Worm (Caenorhabditis elegans): ENCODE measurements around the gene ger-1.

ger-1 gene

ce11 chrIII:7032070-7032469 is 35.2 kb downstream of the ger-1 start:
- TF ChIP-seq Y53G8AR.9 (GFP tag; conservative IDR thresholded peaks at IDR 0.05) (no peak), F33H1.4 (GFP tag; IDR thresholded peaks at IDR 0.05) (no peak), D2030.7 (GFP tag; IDR thresholded peaks at IDR 0.05) (no peak), B0261.1 (tag; optimal IDR thresholded peaks at IDR 0.05) (no peak), tbp1 (GFP tag; optimal IDR thresholded peaks at IDR 0.05) (no peak), attf-5 (GFP tag; optimal IDR thresholded peaks at IDR 0.05) (no peak), cebp-1 (GFP tag; IDR thresholded peaks at IDR 0.05) (no peak), cebp-1 (tag; optimal IDR thresholded peaks at IDR 0.05) (no peak), unc-130 (GFP tag; optimal IDR thresholded peaks at IDR 0.05) (no peak), dpff-1 (tag; optimal IDR thresholded peaks at IDR 0.05) (no peak), mcd-1 (GFP tag; IDR thresholded peaks at IDR 0.05) (no peak), repo-1 (tag; optimal IDR thresholded peaks at IDR 0.05) (no peak), aptf-2 (GFP tag; conservative IDR thresholded peaks at IDR 0.05) (no peak), ama-1 (optimal IDR thresholded peaks at IDR 0.05) (no peak), ama-1 (GFP tag; optimal IDR thresholded peaks at IDR 0.05) (no peak)

ce11 chrIII:7030044-7030804 is 37.1 kb downstream of the ger-1 start:
- TF ChIP-seq mxl-1 (tag; optimal IDR thresholded peaks at IDR 0.05) (no peak), F10E7.11 (tag; optimal IDR thresholded peaks at IDR 0.05) (no peak), pha-4 (tag; optimal IDR thresholded peaks at IDR 0.05) (no peak), pbrm-1 (GFP tag; IDR thresholded peaks at IDR 0.05) (no peak), D2030.7 (GFP tag; IDR thresholded peaks at IDR 0.05) (no peak), ama-1 (optimal IDR thresholded peaks at IDR 0.05) (no peak), ama-1 (GFP tag; optimal IDR thresholded peaks at IDR 0.05) (no peak), ztf-26 (tag; optimal IDR thresholded peaks at IDR 0.05) (no peak), ccch-3 (GFP tag; optimal IDR thresholded peaks at IDR 0.05) (no peak), ekl-4 (GFP tag; IDR thresholded peaks at IDR 0.05) (no peak), K11D2.4 (GFP tag; IDR thresholded peaks at IDR 0.05) (no peak), nhr-27 (tag; optimal IDR thresholded peaks at IDR 0.05) (no peak), F22D6.2 (tag; optimal IDR thresholded peaks at IDR 0.05) (no peak), egrh-3 (GFP tag; IDR thresholded peaks at IDR 0.05) (no peak), akir-1 (GFP tag; optimal IDR thresholded peaks at IDR 0.05) (no peak), hsf-1 (GFP tag; IDR thresholded peaks at IDR 0.05) (no peak), snpc-4 (GFP tag; optimal IDR thresholded peaks at IDR 0.05) (peak; percentile 84), snpc-4 (tag; optimal IDR thresholded peaks at IDR 0.05) (peak; percentile 91 to 94 (median 92)), dox-1 (GFP tag; IDR thresholded peaks at IDR 0.05) (0 out of 2 replicates have a peak, but pooled peaks have one; percentile 17), hrde-1 (tag; optimal IDR thresholded peaks at IDR 0.05; ENCODE audit: borderline replicate concordance) (peak; percentile 66), bed-2 (GFP tag; IDR thresholded peaks at IDR 0.05) (no peak), lsl-1 (GFP tag; optimal IDR thresholded peaks at IDR 0.05) (peak; percentile 8), madf-6 (GFP tag; IDR thresholded peaks at IDR 0.05) (0 out of 2 replicates have a peak, but pooled peaks have one; percentile 19), lin-40 (tag; optimal IDR thresholded peaks at IDR 0.05) (no peak), ets-4 (GFP tag; optimal IDR thresholded peaks at IDR 0.05) (no peak), F52B5.7 (tag; optimal IDR thresholded peaks at IDR 0.05) (no peak), sptf-2 (GFP tag; optimal IDR thresholded peaks at IDR 0.05) (no peak), egl-44 (GFP tag; IDR thresholded peaks at IDR 0.05) (no peak), madf-3 (GFP tag; IDR thresholded peaks at IDR 0.05) (no peak), repo-1 (tag; optimal IDR thresholded peaks at IDR 0.05) (no peak), hmg-20 (GFP tag; IDR thresholded peaks at IDR 0.05) (no peak), tlf-1 (GFP tag; optimal IDR thresholded peaks at IDR 0.05) (peak; percentile 10), ceh-91 (GFP tag; IDR thresholded peaks at IDR 0.05) (no peak), aptf-2 (GFP tag; conservative IDR thresholded peaks at IDR 0.05) (no peak), madf-10 (tag; optimal IDR thresholded peaks at IDR 0.05) (no peak), tbx-9 (tag; optimal IDR thresholded peaks at IDR 0.05; ENCODE audit: borderline replicate concordance) (no peak), F57A8.1 (GFP tag; optimal IDR thresholded peaks at IDR 0.05) (no peak)

All from whole organism, young adult.